Fruit fly (Drosophila melanogaster): ENCODE measurements around the gene Ubqn.

Gene Ubqn

dm6 chrX:19717988-19718973 lies 34.7 kb downstream of the Ubqn start, which contains the start of gene CG12531:
Gene CG12531, plus strand, starts transcription at chrX:19718923.
- no peak for TF ChIP-seq rgr (GFP tag; optimal IDR thresholded peaks at IDR 0.05)
- TF ChIP-seq OdsH (GFP tag; optimal IDR thresholded peaks at IDR 0.05) = no peak
- no peak for TF ChIP-seq ey (GFP tag; optimal IDR thresholded peaks at IDR 0.05)
- no peak for TF ChIP-seq GATAd (GFP tag; optimal IDR thresholded peaks at IDR 0.05)
- TF ChIP-seq usp (GFP tag; optimal IDR thresholded peaks at IDR 0.05) = no peak
- TF ChIP-seq sage (GFP tag; optimal IDR thresholded peaks at IDR 0.05) = no peak
- no peak for TF ChIP-seq Hnf4 (GFP tag; optimal IDR thresholded peaks at IDR 0.05)
- no peak for TF ChIP-seq pan (optimal IDR thresholded peaks at IDR 0.05)
- no peak for TF ChIP-seq jim (GFP tag; optimal IDR thresholded peaks at IDR 0.05)
- TF ChIP-seq br (GFP tag; optimal IDR thresholded peaks at IDR 0.05) = no peak
- no peak for TF ChIP-seq CrebA (GFP tag; optimal IDR thresholded peaks at IDR 0.05; ENCODE audit: borderline replicate concordance)
- TF ChIP-seq HLH106 (tag; optimal IDR thresholded peaks at IDR 0.05) = no peak
- TF ChIP-seq brk (GFP tag; optimal IDR thresholded peaks at IDR 0.05) = no peak
- no peak for TF ChIP-seq woc (GFP tag; optimal IDR thresholded peaks at IDR 0.05)

- TF ChIP-seq psq (GFP tag; optimal IDR thresholded peaks at IDR 0.05) = no peak
- TF ChIP-seq Hr78 (GFP tag; optimal IDR thresholded peaks at IDR 0.05) = no peak
- no peak for TF ChIP-seq woc (GFP tag; optimal IDR thresholded peaks at IDR 0.05)
- TF ChIP-seq CG9705 (GFP tag; optimal IDR thresholded peaks at IDR 0.05) = no peak
- no peak for TF ChIP-seq CG32264 (GFP tag; optimal IDR thresholded peaks at IDR 0.05)
- no peak for TF ChIP-seq Jra (GFP tag; optimal IDR thresholded peaks at IDR 0.05)
- TF ChIP-seq dmrt93B (GFP tag; optimal IDR thresholded peaks at IDR 0.05) = no peak
- TF ChIP-seq jim (GFP tag; optimal IDR thresholded peaks at IDR 0.05) = no peak
These were observed 47.2 kb downstream of the Ubqn start, which contains the start of gene AP-1-2beta for dm6 chrX:19730844-19731243. Gene AP-1-2beta, plus strand, starts transcription at chrX:19731004.

- TF ChIP-seq HLH106 (tag; optimal IDR thresholded peaks at IDR 0.05) (no peak), GATAd (GFP tag; optimal IDR thresholded peaks at IDR 0.05) (no peak), fru (GFP tag; optimal IDR thresholded peaks at IDR 0.05) (no peak), CG32264 (GFP tag; optimal IDR thresholded peaks at IDR 0.05) (no peak), N (GFP tag; optimal IDR thresholded peaks at IDR 0.05) (no peak), OdsH (GFP tag; optimal IDR thresholded peaks at IDR 0.05) (no peak)
These were observed 51.7 kb downstream of the Ubqn start, which contains the start of gene CG14234 for dm6 chrX:19735270-19735669. Gene CG14234, plus strand, starts transcription at chrX:19735570.

Measured in whole organism, wandering third instar larva.